Fruit fly (Drosophila melanogaster): ENCODE measurements around the gene CG14075.

Gene CG14075

dm6 chr3L:18994505-18994969 is 9.8 kb downstream of the CG14075 start (continued):
- TF ChIP-seq CG10543 (GFP tag; optimal IDR thresholded peaks at IDR 0.05), result peak; percentile 47
- peak; percentile 66 for TF ChIP-seq Fer1 (GFP tag; optimal IDR thresholded peaks at IDR 0.05)
- TF ChIP-seq CG8944 (GFP tag; optimal IDR thresholded peaks at IDR 0.05), result no peak
- no peak for TF ChIP-seq CG13424 (tag; optimal IDR thresholded peaks at IDR 0.05)
- TF ChIP-seq dysf (GFP tag; IDR thresholded peaks at IDR 0.05), result no peak
- peak; percentile 26 for TF ChIP-seq CrebB (tag; optimal IDR thresholded peaks at IDR 0.05)
- no peak for TF ChIP-seq amos (GFP tag; IDR thresholded peaks at IDR 0.05; ENCODE audit: partially characterized antibody)
- TF ChIP-seq Camta (GFP tag; optimal IDR thresholded peaks at IDR 0.05), result no peak
- TF ChIP-seq CG15601 (tag; optimal IDR thresholded peaks at IDR 0.05), result peak; percentile 4
- peak; percentile 95 for TF ChIP-seq mirr (GFP tag; optimal IDR thresholded peaks at IDR 0.05)
- no peak for TF ChIP-seq CG16779 (GFP tag; IDR thresholded peaks at IDR 0.05)
- no peak for TF ChIP-seq BEAF-32 (GFP tag; optimal IDR thresholded peaks at IDR 0.05)
- TF ChIP-seq unc-4 (GFP tag; IDR thresholded peaks at IDR 0.05; ENCODE audit: partially characterized antibody), result no peak
- TF ChIP-seq CG6689 (GFP tag; IDR thresholded peaks at IDR 0.05), result no peak
- no peak for TF ChIP-seq CG11085 (GFP tag; IDR thresholded peaks at IDR 0.05)
- TF ChIP-seq scrt (GFP tag; optimal IDR thresholded peaks at IDR 0.05), result peak; percentile 75
- TF ChIP-seq vvl (GFP tag; IDR thresholded peaks at IDR 0.05), result 0 out of 2 replicates have a peak, but pooled peaks have one; percentile 30
- no peak for TF ChIP-seq so (GFP tag; IDR thresholded peaks at IDR 0.05)
- TF ChIP-seq CG12104 (GFP tag; optimal IDR thresholded peaks at IDR 0.05), result no peak
- TF ChIP-seq Atf-2 (GFP tag; optimal IDR thresholded peaks at IDR 0.05), result no peak
- TF ChIP-seq kni (GFP tag; optimal IDR thresholded peaks at IDR 0.05), result no peak
- TF ChIP-seq NfI (GFP tag; optimal IDR thresholded peaks at IDR 0.05), result no peak
- no peak for TF ChIP-seq Mes4 (GFP tag; optimal IDR thresholded peaks at IDR 0.05)
- TF ChIP-seq sd (tag; optimal IDR thresholded peaks at IDR 0.05), result peak; percentile 2
- no peak for TF ChIP-seq CG6272 (GFP tag; IDR thresholded peaks at IDR 0.05)
- TF ChIP-seq vnd (GFP tag; IDR thresholded peaks at IDR 0.05; ENCODE audit: partially characterized antibody), result peak; percentile 72
- no peak for TF ChIP-seq ftz-f1 (GFP tag; optimal IDR thresholded peaks at IDR 0.05)
- TF ChIP-seq D (optimal IDR thresholded peaks at IDR 0.05), result no peak
- TF ChIP-seq D (GFP tag; optimal IDR thresholded peaks at IDR 0.05), result no peak
- no peak for TF ChIP-seq Six4 (GFP tag; optimal IDR thresholded peaks at IDR 0.05)
- TF ChIP-seq HLHmδ (GFP tag; optimal IDR thresholded peaks at IDR 0.05), result no peak
- TF ChIP-seq salm (tag; optimal IDR thresholded peaks at IDR 0.05), result peak; percentile 72
- TF ChIP-seq NC2β (GFP tag; optimal IDR thresholded peaks at IDR 0.05), result no peak
- peak; percentile 48 for TF ChIP-seq CG12769 (tag; optimal IDR thresholded peaks at IDR 0.05)
- TF ChIP-seq wek (GFP tag; optimal IDR thresholded peaks at IDR 0.05), result no peak
- no peak for TF ChIP-seq CG11696 (GFP tag; IDR thresholded peaks at IDR 0.05)
- peak; percentile 1 for TF ChIP-seq grau (tag; optimal IDR thresholded peaks at IDR 0.05)
- TF ChIP-seq CG2678 (tag; optimal IDR thresholded peaks at IDR 0.05), result peak; percentile 23
- no peak for TF ChIP-seq CG13123 (GFP tag; optimal IDR thresholded peaks at IDR 0.05)
- TF ChIP-seq twi (tag; optimal IDR thresholded peaks at IDR 0.05), result peak; percentile 34
- no peak for TF ChIP-seq CG14710 (tag; optimal IDR thresholded peaks at IDR 0.05)
- peak; percentile 45 for TF ChIP-seq Hand (GFP tag; optimal IDR thresholded peaks at IDR 0.05)
- TF ChIP-seq Eip74EF (GFP tag; optimal IDR thresholded peaks at IDR 0.05), result peak in 1 of 2 experiments; percentile 32
- TF ChIP-seq CG7745 (tag; optimal IDR thresholded peaks at IDR 0.05), result no peak
- TF ChIP-seq E2f2 (GFP tag; IDR thresholded peaks at IDR 0.05), result no peak
- no peak for TF ChIP-seq kah (GFP tag; optimal IDR thresholded peaks at IDR 0.05)
- TF ChIP-seq grn (GFP tag; optimal IDR thresholded peaks at IDR 0.05), result peak; percentile 89
- TF ChIP-seq CG8388 (GFP tag; optimal IDR thresholded peaks at IDR 0.05), result no peak
- TF ChIP-seq Hey (tag; optimal IDR thresholded peaks at IDR 0.05), result peak; percentile 47
- TF ChIP-seq CG3995 (GFP tag; optimal IDR thresholded peaks at IDR 0.05), result no peak
- peak; percentile 56 for TF ChIP-seq CG12071 (GFP tag; optimal IDR thresholded peaks at IDR 0.05)
